Worm (Caenorhabditis elegans): Measurements from ENCODE around the gene srbc-3.

DNA sequence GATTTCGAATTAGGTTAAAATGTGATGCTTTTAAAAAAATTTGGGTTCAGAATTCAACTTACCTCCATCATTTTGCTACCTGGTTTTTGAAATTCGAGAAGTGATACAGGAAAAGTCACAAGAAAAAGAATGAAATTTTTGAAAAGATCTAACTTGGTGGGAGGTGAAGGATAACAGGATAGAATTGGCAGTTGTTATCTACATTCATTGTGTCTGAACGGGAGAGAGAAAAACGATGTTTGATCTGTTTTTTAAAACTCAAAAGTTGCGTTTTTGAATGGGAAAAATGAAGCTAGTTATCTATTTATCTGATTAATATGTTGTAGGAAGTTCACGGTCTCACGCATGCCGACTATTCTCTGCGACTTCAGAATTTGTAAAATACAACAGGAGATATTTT, 20.9 kb upstream of the srbc-3 start, which contains the start of gene F35F10.7:
- TF ChIP-seq scrt-1 (GFP tag; IDR thresholded peaks at IDR 0.05) (no peak), tbx-37 (GFP tag; conservative IDR thresholded peaks at IDR 0.05) (no peak)
